Worm (Caenorhabditis elegans) whole organism, L2 larva: Measurements from ENCODE around the gene str-205.
A peak's percentile ranks its signal among the peaks of the same experiment; 100 is the strongest.

Experiments used
- nhr-237 ChIP-seq: fragments of 150-350 bp; optimal IDR thresholded peaks from 2 replicates; lab custom pipeline; 2014; ENCODE audit warnings: missing biosample characterization, missing genetic modification characterization
- nhr-6 ChIP-seq: fragments of 150-350 bp; optimal IDR thresholded peaks from 2 replicates; lab custom pipeline; 2014; ENCODE audit warnings: missing biosample characterization, missing genetic modification characterization
- sma-9 ChIP-seq, 2 experiments: fragments of 150-350 bp in 1 of 2; sonication (generic microtip) in 1 of 2; optimal IDR thresholded peaks; 2 replicates each; lab custom pipeline; 2014 to 2016; ENCODE audit warnings: missing genetic modification characterization in 2 of 2, mild to moderate bottlenecking in 1 of 2, missing biosample characterization in 1 of 2, missing compliant biosample characterization in 1 of 2, missing genetic modification reagents in 1 of 2, moderate library complexity in 1 of 2
- ztf-1 ChIP-seq: fragments of 200-800 bp; sonication (Bioruptor generic); conservative IDR thresholded peaks from 2 replicates; pipeline ENCODE4 v1.3.6; 2022; ENCODE audit warnings: missing genetic modification characterization, missing compliant biosample characterization

DNA sequence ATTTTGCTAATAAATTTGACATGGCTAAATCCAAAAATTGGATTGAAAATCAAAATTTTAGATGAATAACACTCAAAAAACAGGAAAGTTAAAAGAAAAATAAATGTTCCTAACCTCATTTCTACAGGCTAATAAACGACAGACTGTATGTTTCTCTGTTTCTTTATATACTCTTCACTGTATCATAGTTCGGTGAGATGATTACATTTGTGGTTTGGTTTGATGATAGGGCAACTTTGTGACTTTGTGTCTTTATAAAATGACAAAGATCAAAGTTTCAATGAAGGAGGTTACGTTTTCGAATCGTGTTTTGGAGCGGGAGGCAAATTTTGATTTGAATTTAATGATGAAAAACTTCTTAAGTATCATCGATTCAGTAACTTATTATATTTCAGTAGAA is 40.3 kb downstream of the str-205 start, which contains the start of gene ugt-12:
- TF ChIP-seq nhr-237 (tag; lab: Kevin White, UChicago) (no peak), ztf-1 (no peak), nhr-6 (tag; lab: Kevin White, UChicago) (no peak), sma-9 (GFP tag; optimal IDR thresholded peaks at IDR 0.05; lab: Kevin White, UChicago) (peak; percentile 82), sma-9 (tag; optimal IDR thresholded peaks at IDR 0.05; lab: Kevin White, UChicago) (no peak)
